Worm (Caenorhabditis elegans) whole organism, late embryonic: ENCODE results near the gene spe-6.

Experiments
- C08G9.2 ChIP-seq: sonication (generic microtip); optimal IDR thresholded peaks from 2 replicates; lab custom pipeline; 2016; ENCODE audit warnings: mild to moderate bottlenecking, missing genetic modification characterization, moderate library complexity, missing compliant biosample characterization
- F13H6.1 ChIP-seq: sonication (generic microtip); optimal IDR thresholded peaks from 2 replicates; lab custom pipeline; 2016; ENCODE audit warnings: missing genetic modification characterization, missing compliant biosample characterization
- K09A11.1 ChIP-seq: sonication (generic microtip); optimal IDR thresholded peaks from 2 replicates; lab custom pipeline; 2017; ENCODE audit warnings: antibody characterized with exemption, mild to moderate bottlenecking, missing genetic modification characterization, missing compliant biosample characterization; ENCODE audit not compliant: insufficient read depth
- Y22D7AL.16 ChIP-seq: sonication (generic microtip); optimal IDR thresholded peaks from 2 replicates; lab custom pipeline; 2016; ENCODE audit warnings: missing genetic modification characterization, missing compliant biosample characterization
- ahr-1 ChIP-seq: sonication (generic microtip); optimal IDR thresholded peaks from 2 replicates; lab custom pipeline; 2016; ENCODE audit warnings: missing genetic modification characterization, missing compliant biosample characterization
- ama-1 ChIP-seq: fragments of 150-350 bp; optimal IDR thresholded peaks from 2 replicates; lab custom pipeline; 2014
- ceh-14 ChIP-seq: sonication (generic microtip); optimal IDR thresholded peaks from 2 replicates; lab custom pipeline; 2016; ENCODE audit warnings: missing genotype, missing genetic modification characterization, missing compliant biosample characterization
- ceh-18 ChIP-seq: sonication (generic microtip); optimal IDR thresholded peaks from 2 replicates; lab custom pipeline; 2016; ENCODE audit warnings: missing genetic modification characterization, missing compliant biosample characterization
- ceh-19 ChIP-seq: fragments of 200-800 bp; sonication (Bioruptor generic); optimal IDR thresholded peaks from 2 replicates; lab custom pipeline; 2018; ENCODE audit warnings: mild to moderate bottlenecking, missing genetic modification characterization, missing compliant biosample characterization
- ceh-2 ChIP-seq: sonication (generic microtip); optimal IDR thresholded peaks from 2 replicates; lab custom pipeline; 2016; ENCODE audit warnings: missing genotype, missing genetic modification characterization, missing compliant biosample characterization
- ceh-22 ChIP-seq: sonication (generic microtip); optimal IDR thresholded peaks from 2 replicates; lab custom pipeline; 2017; ENCODE audit warnings: missing biosample characterization, missing genetic modification characterization
- ceh-30 ChIP-seq: fragments of 150-350 bp; optimal IDR thresholded peaks from 2 replicates; lab custom pipeline; 2014; ENCODE audit warnings: missing biosample characterization, missing genetic modification characterization
- ceh-45 ChIP-seq: fragments of 200-800 bp; sonication (Bioruptor generic); IDR thresholded peaks from 2 replicates; pipeline ENCODE4 v1.3.6; 2022; ENCODE audit warnings: missing genetic modification reagents, missing genetic modification characterization, missing compliant biosample characterization
- ceh-6 ChIP-seq: fragments of 200-800 bp; sonication (Bioruptor generic); optimal IDR thresholded peaks from 2 replicates; lab custom pipeline; 2018; ENCODE audit warnings: mild to moderate bottlenecking, missing genetic modification characterization, missing compliant biosample characterization
- che-1 ChIP-seq: sonication (generic microtip); optimal IDR thresholded peaks from 2 replicates; lab custom pipeline; 2016; ENCODE audit warnings: mild to moderate bottlenecking, missing genetic modification characterization, missing compliant biosample characterization
- dmd-4 ChIP-seq: sonication (generic microtip); optimal IDR thresholded peaks from 2 replicates; lab custom pipeline; 2016; ENCODE audit warnings: borderline replicate concordance, missing genetic modification characterization, missing compliant biosample characterization
- elt-2 ChIP-seq: sonication (generic microtip); optimal IDR thresholded peaks from 2 replicates; lab custom pipeline; 2016; ENCODE audit warnings: missing genetic modification reagents, missing genetic modification characterization, missing compliant biosample characterization
- elt-4 ChIP-seq: sonication (generic microtip); optimal IDR thresholded peaks from 2 replicates; lab custom pipeline; 2016; ENCODE audit warnings: missing genetic modification characterization, missing compliant biosample characterization
- fax-1 ChIP-seq: sonication (generic microtip); optimal IDR thresholded peaks from 2 replicates; lab custom pipeline; 2016; ENCODE audit warnings: missing genotype, missing genetic modification characterization, missing compliant biosample characterization
- fkh-10 ChIP-seq: fragments of 150-350 bp; optimal IDR thresholded peaks from 2 replicates; lab custom pipeline; 2014; ENCODE audit warnings: missing biosample characterization, missing genetic modification reagents, missing genetic modification characterization
- fkh-6 ChIP-seq: sonication (generic microtip); optimal IDR thresholded peaks from 2 replicates; lab custom pipeline; 2016; ENCODE audit warnings: missing genetic modification characterization, missing compliant biosample characterization
- gmeb-2 ChIP-seq: sonication (generic microtip); optimal IDR thresholded peaks from 2 replicates; lab custom pipeline; 2016; ENCODE audit warnings: missing genetic modification characterization, inconsistent platforms, missing compliant biosample characterization
- hlh-13 ChIP-seq: fragments of 200-800 bp; sonication (Bioruptor generic); optimal IDR thresholded peaks from 2 replicates; lab custom pipeline; 2018; ENCODE audit warnings: mild to moderate bottlenecking, missing genetic modification characterization, missing compliant biosample characterization
- hlh-30 ChIP-seq: sonication (generic microtip); optimal IDR thresholded peaks from 2 replicates; lab custom pipeline; 2017; ENCODE audit warnings: antibody characterized with exemption, missing genetic modification characterization, missing compliant biosample characterization; ENCODE audit not compliant: insufficient read depth
- hlh-6 ChIP-seq: sonication (generic microtip); optimal IDR thresholded peaks from 2 replicates; lab custom pipeline; 2016; ENCODE audit warnings: missing genotype, missing genetic modification characterization, missing compliant biosample characterization
- hlh-8 ChIP-seq: sonication (generic microtip); optimal IDR thresholded peaks from 2 replicates; lab custom pipeline; 2016; ENCODE audit warnings: missing genotype, missing genetic modification characterization, missing compliant biosample characterization
- lim-6 ChIP-seq: sonication (generic microtip); optimal IDR thresholded peaks from 2 replicates; lab custom pipeline; 2016; ENCODE audit warnings: missing genetic modification characterization, missing compliant biosample characterization
- lin-11 ChIP-seq: fragments of 200-800 bp; sonication (Bioruptor generic); optimal IDR thresholded peaks from 2 replicates; lab custom pipeline; 2018; ENCODE audit warnings: mild to moderate bottlenecking, missing genetic modification characterization, missing compliant biosample characterization
- madf-2 ChIP-seq: sonication (generic microtip); optimal IDR thresholded peaks from 2 replicates; lab custom pipeline; 2017; ENCODE audit warnings: missing genetic modification characterization, missing compliant biosample characterization
- nfya-1 ChIP-seq: sonication (generic microtip); optimal IDR thresholded peaks from 2 replicates; lab custom pipeline; 2017; ENCODE audit warnings: missing genetic modification characterization, mild to moderate bottlenecking, missing compliant biosample characterization, antibody characterized with exemption, moderate library complexity
- nhr-11 ChIP-seq: fragments of 150-350 bp; optimal IDR thresholded peaks from 2 replicates; lab custom pipeline; 2014; ENCODE audit warnings: missing biosample characterization, missing genetic modification characterization
- odd-2 ChIP-seq: sonication (generic microtip); optimal IDR thresholded peaks from 2 replicates; lab custom pipeline; 2017; ENCODE audit warnings: antibody characterized with exemption, mild to moderate bottlenecking, missing genetic modification characterization, missing compliant biosample characterization
- pag-3 ChIP-seq: sonication (generic microtip); optimal IDR thresholded peaks from 2 replicates; lab custom pipeline; 2016; ENCODE audit warnings: missing compliant biosample characterization, missing genetic modification characterization, borderline replicate concordance
- pat-9 ChIP-seq: fragments of 200-800 bp; sonication (Bioruptor generic); optimal IDR thresholded peaks from 2 replicates; lab custom pipeline; 2018; ENCODE audit warnings: mild to moderate bottlenecking, missing genetic modification characterization, moderate library complexity, missing compliant biosample characterization
- pax-1 ChIP-seq: fragments of 150-350 bp; optimal IDR thresholded peaks from 2 replicates; lab custom pipeline; 2014; ENCODE audit warnings: missing biosample characterization, missing genetic modification characterization
- pha-2 ChIP-seq: sonication (generic microtip); optimal IDR thresholded peaks from 2 replicates; lab custom pipeline; 2017; ENCODE audit warnings: mild to moderate bottlenecking, missing genetic modification characterization, missing compliant biosample characterization
- pha-4 ChIP-seq: fragments of 150-350 bp; optimal IDR thresholded peaks from 2 replicates; lab custom pipeline; 2018; ENCODE audit warnings: missing biosample characterization, missing genetic modification reagents, missing genetic modification characterization
- syd-9 ChIP-seq: sonication (generic microtip); optimal IDR thresholded peaks from 2 replicates; lab custom pipeline; 2016; ENCODE audit warnings: mild to moderate bottlenecking, missing genetic modification characterization, moderate library complexity, missing compliant biosample characterization
- tbx-7 ChIP-seq: sonication (generic microtip); optimal IDR thresholded peaks from 2 replicates; lab custom pipeline; 2016; ENCODE audit warnings: missing genotype, missing genetic modification characterization, missing compliant biosample characterization
- unc-3 ChIP-seq, 2 experiments: fragments of 200-800 bp in 1 of 2; sonication (Bioruptor generic) in 1 of 2; sonication (generic microtip) in 1 of 2; conservative IDR thresholded peaks in 1 of 2; optimal IDR thresholded peaks in 1 of 2; 2 replicates each; pipeline versions ENCODE4 v1.3.6 to Lab custom; 2016 to 2022; ENCODE audit warnings: missing compliant biosample characterization in 2 of 2, missing genetic modification characterization in 2 of 2, missing genetic modification reagents in 1 of 2

spe-6 gene

ce11 chrIII:11502753-11503152 is 2.5 kb upstream of the spe-6 start, which contains the start of gene tin-10:
Gene tin-10, minus strand, starts transcription at chrIII:11502853.
- TF ChIP-seq ceh-18 (tag; lab: Kevin White, UChicago) (no peak), nhr-11 (tag; lab: Kevin White, UChicago) (no peak), ceh-30 (tag; lab: Kevin White, UChicago) (no peak), elt-4 (tag; lab: Kevin White, UChicago) (no peak), ceh-22 (tag; lab: Kevin White, UChicago) (no peak), elt-2 (tag; lab: Kevin White, UChicago) (no peak), nfya-1 (tag; lab: Kevin White, UChicago) (no peak), pax-1 (tag; lab: Kevin White, UChicago) (no peak), tbx-7 (tag; lab: Kevin White, UChicago) (no peak), F13H6.1 (tag; lab: Kevin White, UChicago) (no peak), madf-2 (tag; lab: Kevin White, UChicago) (no peak), ceh-19 (no peak)
- TF ChIP-seq, all 69 proteins: peak for 0

- TF ChIP-seq ceh-14, result no peak
Observed at ce11 chrIII:11505621-11506020, 333 bp downstream of the spe-6 start.

ce11 chrIII:11508816-11509215 is 3.5 kb downstream of the spe-6 start, which contains the start of gene Y66D12A.19:
Gene Y66D12A.19, plus strand, starts transcription at chrIII:11509081.
- TF ChIP-seq hlh-13 (GFP tag; lab: Kevin White, UChicago) (no peak), pag-3 (no peak), ahr-1 (tag; lab: Kevin White, UChicago) (no peak), tbx-7 (tag; lab: Kevin White, UChicago) (no peak), unc-3 (GFP tag; conservative IDR thresholded peaks at IDR 0.05; lab: Robert Waterston, UW) (no peak), unc-3 (tag; optimal IDR thresholded peaks at IDR 0.05; lab: Kevin White, UChicago) (no peak), hlh-6 (tag; lab: Kevin White, UChicago) (no peak), hlh-8 (no peak), fax-1 (tag; lab: Kevin White, UChicago) (no peak), hlh-30 (tag; lab: Kevin White, UChicago) (no peak), ceh-18 (tag; lab: Kevin White, UChicago) (no peak), lim-6 (tag; lab: Kevin White, UChicago) (no peak), pha-4 (tag; lab: Kevin White, UChicago) (no peak), lin-11 (tag; lab: Kevin White, UChicago) (no peak)

ce11 chrIII:11510120-11510519 is 4.8 kb downstream of the spe-6 start:
- TF ChIP-seq pha-2 (tag; lab: Kevin White, UChicago), result no peak
- no peak for TF ChIP-seq pha-4 (tag; lab: Kevin White, UChicago)
- no peak for TF ChIP-seq Y22D7AL.16
- no peak for TF ChIP-seq F13H6.1 (tag; lab: Kevin White, UChicago)
- TF ChIP-seq ceh-30 (tag; lab: Kevin White, UChicago), result no peak
- no peak for TF ChIP-seq ceh-45 (GFP tag; lab: Robert Waterston, UW)
- no peak for TF ChIP-seq gmeb-2 (tag; lab: Kevin White, UChicago)
- no peak for TF ChIP-seq syd-9
- TF ChIP-seq fkh-6 (tag; lab: Kevin White, UChicago), result no peak
- no peak for TF ChIP-seq ceh-18 (tag; lab: Kevin White, UChicago)
- no peak for TF ChIP-seq fax-1 (tag; lab: Kevin White, UChicago)
- TF ChIP-seq ama-1 (lab: Kevin White, UChicago), result no peak
- no peak for TF ChIP-seq hlh-30 (tag; lab: Kevin White, UChicago)
- no peak for TF ChIP-seq C08G9.2 (tag; lab: Kevin White, UChicago)
- TF ChIP-seq madf-2 (tag; lab: Kevin White, UChicago), result no peak
- no peak for TF ChIP-seq dmd-4 (tag; lab: Kevin White, UChicago)
- no peak for TF ChIP-seq unc-3 (GFP tag; conservative IDR thresholded peaks at IDR 0.05; lab: Robert Waterston, UW)
- no peak for TF ChIP-seq unc-3 (tag; optimal IDR thresholded peaks at IDR 0.05; lab: Kevin White, UChicago)
- TF ChIP-seq, all 69 proteins: peak for 0

ce11 chrIII:11510826-11511225 is 5.5 kb downstream of the spe-6 start:
- TF ChIP-seq pat-9 (tag; lab: Kevin White, UChicago), result no peak
- TF ChIP-seq ceh-6 (GFP tag; lab: Kevin White, UChicago), result no peak
- TF ChIP-seq ceh-19, result no peak
- no peak for TF ChIP-seq gmeb-2 (tag; lab: Kevin White, UChicago)
- TF ChIP-seq K09A11.1, result no peak
- TF ChIP-seq pag-3, result no peak
- no peak for TF ChIP-seq fkh-10
- no peak for TF ChIP-seq unc-3 (GFP tag; conservative IDR thresholded peaks at IDR 0.05; lab: Robert Waterston, UW)
- TF ChIP-seq unc-3 (tag; optimal IDR thresholded peaks at IDR 0.05; lab: Kevin White, UChicago), result no peak
- no peak for TF ChIP-seq madf-2 (tag; lab: Kevin White, UChicago)
- no peak for TF ChIP-seq odd-2 (tag; lab: Kevin White, UChicago)
- TF ChIP-seq ceh-2 (tag; lab: Kevin White, UChicago), result no peak
- TF ChIP-seq che-1 (tag; lab: Kevin White, UChicago), result no peak
